Worm (Caenorhabditis elegans): ENCODE measurements around the gene syg-2.

Gene syg-2

ce11 chrX:14699866-14700265 lies 45.1 kb downstream of the syg-2 start, which contains the start of gene hch-1:
Gene hch-1, minus strand, starts transcription at chrX:14699977.
- TF ChIP-seq elt-1 (tag; optimal IDR thresholded peaks at IDR 0.05; ENCODE audit: borderline replicate concordance, insufficient read depth) (peak; percentile 92), nhr-2 (tag; optimal IDR thresholded peaks at IDR 0.05) (peak; percentile 32), lin-32 (GFP tag; optimal IDR thresholded peaks at IDR 0.05) (no peak)

- TF ChIP-seq nhr-2 (tag; optimal IDR thresholded peaks at IDR 0.05): peak; percentile 39
- no peak for TF ChIP-seq mls-2 (tag; optimal IDR thresholded peaks at IDR 0.05)
Measured at ce11 chrX:14701490-14701889, 46.7 kb downstream of the syg-2 start, which contains the start of gene F40E10.5. Gene F40E10.5, plus strand, starts transcription at chrX:14701790.

- no peak for TF ChIP-seq drap-1 (GFP tag; optimal IDR thresholded peaks at IDR 0.05)
- TF ChIP-seq hlh-1 (tag; optimal IDR thresholded peaks at IDR 0.05): no peak
- no peak for TF ChIP-seq lin-32 (GFP tag; optimal IDR thresholded peaks at IDR 0.05)
- no peak for TF ChIP-seq pha-4 (tag; optimal IDR thresholded peaks at IDR 0.05)
- TF ChIP-seq zip-8 (tag; optimal IDR thresholded peaks at IDR 0.05): no peak
- no peak for TF ChIP-seq elt-3 (tag; optimal IDR thresholded peaks at IDR 0.05)
- TF ChIP-seq ztf-11 (tag; optimal IDR thresholded peaks at IDR 0.05): no peak
- no peak for TF ChIP-seq bed-3 (GFP tag; optimal IDR thresholded peaks at IDR 0.05)
- no peak for TF ChIP-seq elt-1 (tag; optimal IDR thresholded peaks at IDR 0.05; ENCODE audit: borderline replicate concordance, insufficient read depth)
- TF ChIP-seq mls-2 (tag; optimal IDR thresholded peaks at IDR 0.05): no peak
- TF ChIP-seq M03D4.4 (tag; optimal IDR thresholded peaks at IDR 0.05): no peak
- no peak for TF ChIP-seq mep-1 (tag; optimal IDR thresholded peaks at IDR 0.05)
- TF ChIP-seq lin-13 (tag; optimal IDR thresholded peaks at IDR 0.05): no peak
- no peak for TF ChIP-seq nhr-237 (tag; optimal IDR thresholded peaks at IDR 0.05)
- TF ChIP-seq ceh-39 (tag; optimal IDR thresholded peaks at IDR 0.05): no peak
- no peak for TF ChIP-seq ceh-83 (GFP tag; optimal IDR thresholded peaks at IDR 0.05)
- TF ChIP-seq ceh-43 (GFP tag; optimal IDR thresholded peaks at IDR 0.05): no peak
- TF ChIP-seq blmp-1 (tag; optimal IDR thresholded peaks at IDR 0.05): no peak
- no peak for TF ChIP-seq sptf-1 (tag; optimal IDR thresholded peaks at IDR 0.05)
- TF ChIP-seq cnd-1 (tag; optimal IDR thresholded peaks at IDR 0.05): no peak
Measured at ce11 chrX:14704933-14705332, 50.2 kb downstream of the syg-2 start.

- peak; percentile 33 for TF ChIP-seq unc-62 (GFP tag; optimal IDR thresholded peaks at IDR 0.05)
- TF ChIP-seq ces-1 (GFP tag; optimal IDR thresholded peaks at IDR 0.05): peak; percentile 33
- no peak for TF ChIP-seq ceh-83 (GFP tag; optimal IDR thresholded peaks at IDR 0.05)
- no peak for TF ChIP-seq nhr-237 (tag; optimal IDR thresholded peaks at IDR 0.05)
Measured at ce11 chrX:14706698-14707285, 52.0 kb downstream of the syg-2 start, which contains the start of gene tmem-184. Gene tmem-184, minus strand, starts transcription at chrX:14706861.

ce11 chrX:14708176-14708642 lies 53.4 kb downstream of the syg-2 start:
- TF ChIP-seq cnd-1 (tag; optimal IDR thresholded peaks at IDR 0.05): peak; percentile 60
- no peak for TF ChIP-seq ceh-83 (GFP tag; optimal IDR thresholded peaks at IDR 0.05)
- no peak for TF ChIP-seq blmp-1 (tag; optimal IDR thresholded peaks at IDR 0.05)
- peak; percentile 81 for TF ChIP-seq mep-1 (tag; optimal IDR thresholded peaks at IDR 0.05)
- TF ChIP-seq flh-1 (GFP tag; optimal IDR thresholded peaks at IDR 0.05): no peak
- no peak for TF ChIP-seq nhr-76 (tag; optimal IDR thresholded peaks at IDR 0.05)
- TF ChIP-seq ham-2 (GFP tag; optimal IDR thresholded peaks at IDR 0.05): peak; percentile 93
- peak; percentile 33 for TF ChIP-seq nhr-2 (tag; optimal IDR thresholded peaks at IDR 0.05)
- no peak for TF ChIP-seq zip-8 (tag; optimal IDR thresholded peaks at IDR 0.05)
- TF ChIP-seq ces-1 (GFP tag; optimal IDR thresholded peaks at IDR 0.05): peak; percentile 75
- no peak for TF ChIP-seq ceh-43 (GFP tag; optimal IDR thresholded peaks at IDR 0.05)
- no peak for TF ChIP-seq mab-5 (tag; optimal IDR thresholded peaks at IDR 0.05)
- TF ChIP-seq nhr-28 (tag; optimal IDR thresholded peaks at IDR 0.05): no peak
- TF ChIP-seq ztf-11 (tag; optimal IDR thresholded peaks at IDR 0.05): peak; percentile 69
- peak; percentile 52 for TF ChIP-seq nhr-237 (tag; optimal IDR thresholded peaks at IDR 0.05)
- TF ChIP-seq hlh-1 (tag; optimal IDR thresholded peaks at IDR 0.05): peak; percentile 37
- TF ChIP-seq unc-62 (GFP tag; optimal IDR thresholded peaks at IDR 0.05): peak; percentile 80
- peak; percentile 48 for TF ChIP-seq lin-32 (GFP tag; optimal IDR thresholded peaks at IDR 0.05)
- TF ChIP-seq ceh-39 (tag; optimal IDR thresholded peaks at IDR 0.05): peak; percentile 86
- no peak for TF ChIP-seq snpc-4 (tag; optimal IDR thresholded peaks at IDR 0.05)
- peak; percentile 53 for TF ChIP-seq lin-13 (tag; optimal IDR thresholded peaks at IDR 0.05)
- TF ChIP-seq elt-3 (tag; optimal IDR thresholded peaks at IDR 0.05): peak; percentile 2
- TF ChIP-seq drap-1 (GFP tag; optimal IDR thresholded peaks at IDR 0.05): peak; percentile 62
- TF ChIP-seq mls-2 (tag; optimal IDR thresholded peaks at IDR 0.05): peak; percentile 84
- peak; percentile 32 for TF ChIP-seq sem-2 (GFP tag; optimal IDR thresholded peaks at IDR 0.05)
- TF ChIP-seq sptf-1 (tag; optimal IDR thresholded peaks at IDR 0.05): peak; percentile 83
- no peak for TF ChIP-seq elt-1 (tag; optimal IDR thresholded peaks at IDR 0.05; ENCODE audit: borderline replicate concordance, insufficient read depth)
- peak; percentile 0 for TF ChIP-seq tbx-8 (GFP tag; optimal IDR thresholded peaks at IDR 0.05)
- TF ChIP-seq M03D4.4 (tag; optimal IDR thresholded peaks at IDR 0.05): peak; percentile 17
- TF ChIP-seq nhr-12 (tag; optimal IDR thresholded peaks at IDR 0.05): no peak
- peak; percentile 55 for TF ChIP-seq pha-4 (tag; optimal IDR thresholded peaks at IDR 0.05)
- peak; percentile 68 for TF ChIP-seq unc-120 (tag; optimal IDR thresholded peaks at IDR 0.05; ENCODE audit: poor library complexity, severe bottlenecking)
- TF ChIP-seq lsy-2 (tag; optimal IDR thresholded peaks at IDR 0.05): peak; percentile 76
- no peak for TF ChIP-seq bed-3 (GFP tag; optimal IDR thresholded peaks at IDR 0.05)
- no peak for TF ChIP-seq unc-39 (tag; optimal IDR thresholded peaks at IDR 0.05)

Measured in whole organism, mixed stage, embryonic.